Worm (Caenorhabditis elegans): ENCODE results near the gene pcdr-1.

ce11 chrX:15668053-15668599 is 1.6 kb downstream of the pcdr-1 start:
- no peak for TF ChIP-seq him-1 (tag; optimal IDR thresholded peaks at IDR 0.05)
- TF ChIP-seq dao-5 (tag; optimal IDR thresholded peaks at IDR 0.05), result no peak
- TF ChIP-seq W03F9.2 (tag; optimal IDR thresholded peaks at IDR 0.05), result no peak
